Worm (Caenorhabditis elegans): ENCODE data around the gene far-1.

The far-1 gene

DNA sequence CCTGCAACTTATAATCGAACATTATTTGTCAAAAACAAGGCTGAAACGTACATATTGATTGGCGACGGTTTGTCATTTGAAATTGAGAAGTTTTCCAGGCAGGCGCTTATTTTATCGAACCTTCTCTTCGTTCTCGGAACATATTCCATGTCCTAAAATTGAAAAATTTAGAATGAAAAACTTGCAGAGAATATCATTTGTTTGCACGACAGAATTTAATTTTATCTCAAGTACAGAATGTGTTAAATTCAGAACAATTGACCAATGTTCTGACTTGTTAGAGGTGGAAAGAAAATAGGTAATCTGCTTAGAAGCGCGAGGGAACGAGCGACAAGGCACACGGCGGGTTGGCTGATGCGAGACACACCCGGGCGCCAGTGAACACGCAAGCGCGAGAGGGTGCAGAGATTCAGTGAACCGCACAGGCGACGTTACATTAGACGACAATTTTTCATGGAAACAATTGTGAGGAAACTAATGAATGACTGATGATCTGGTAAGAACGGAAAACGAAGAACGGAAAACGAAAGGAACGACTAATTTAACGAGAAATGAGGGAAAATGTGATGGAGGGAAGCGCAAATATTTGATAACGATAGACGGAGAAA lies 28.5 kb downstream of the far-1 start (continued):
- TF ChIP-seq ZK185.1 (tag; optimal IDR thresholded peaks at IDR 0.05; ENCODE audit: poor library complexity, severe bottlenecking) (no peak), tlf-1 (GFP tag; optimal IDR thresholded peaks at IDR 0.05) (no peak), F52B5.7 (tag; optimal IDR thresholded peaks at IDR 0.05) (peak; percentile 15), nhr-80 (tag; optimal IDR thresholded peaks at IDR 0.05) (peak; percentile 49), bed-2 (GFP tag; IDR thresholded peaks at IDR 0.05) (no peak), Y56A3A.18 (GFP tag; IDR thresholded peaks at IDR 0.05) (peak; percentile 78; the same call in 1 of the 2 replicates), ama-1 (optimal IDR thresholded peaks at IDR 0.05) (peak; percentile 80), ama-1 (GFP tag; optimal IDR thresholded peaks at IDR 0.05) (no peak), nfyb-1 (GFP tag; IDR thresholded peaks at IDR 0.05) (peak; percentile 81), hsf-1 (GFP tag; IDR thresholded peaks at IDR 0.05) (peak; percentile 47), F49E8.2 (tag; optimal IDR thresholded peaks at IDR 0.05; ENCODE audit: insufficient read depth) (no peak), nfya-2 (GFP tag; IDR thresholded peaks at IDR 0.05) (0 out of 2 replicates have a peak, but pooled peaks have one; percentile 44), F10E7.11 (tag; optimal IDR thresholded peaks at IDR 0.05) (peak; percentile 24), B0261.1 (tag; optimal IDR thresholded peaks at IDR 0.05) (no peak), xnd-1 (tag; optimal IDR thresholded peaks at IDR 0.05) (no peak), Y95B8A.8 (GFP tag; IDR thresholded peaks at IDR 0.05) (peak; percentile 21; the same call in 1 of the 2 replicates), lin-35 (GFP tag; optimal IDR thresholded peaks at IDR 0.05) (no peak), ceh-91 (GFP tag; IDR thresholded peaks at IDR 0.05) (no peak), athp-1 (tag; optimal IDR thresholded peaks at IDR 0.05) (no peak), D2030.7 (GFP tag; IDR thresholded peaks at IDR 0.05) (no peak), nfya-1 (tag; optimal IDR thresholded peaks at IDR 0.05; ENCODE audit: borderline replicate concordance, insufficient read depth) (no peak), hmg-20 (GFP tag; IDR thresholded peaks at IDR 0.05) (no peak), somi-1 (GFP tag; optimal IDR thresholded peaks at IDR 0.05) (no peak), akir-1 (GFP tag; optimal IDR thresholded peaks at IDR 0.05) (no peak), K11D2.4 (GFP tag; IDR thresholded peaks at IDR 0.05) (peak; percentile 71), ccch-3 (GFP tag; optimal IDR thresholded peaks at IDR 0.05) (no peak), bed-1 (GFP tag; IDR thresholded peaks at IDR 0.05) (no peak), aptf-2 (GFP tag; conservative IDR thresholded peaks at IDR 0.05) (no peak), lsy-27 (tag; optimal IDR thresholded peaks at IDR 0.05; ENCODE audit: borderline replicate concordance, insufficient read depth) (no peak), atf-7 (tag; optimal IDR thresholded peaks at IDR 0.05) (no peak), snpc-4 (GFP tag; optimal IDR thresholded peaks at IDR 0.05) (no peak), snpc-4 (tag; optimal IDR thresholded peaks at IDR 0.05) (peak in 1 of 4 experiments; percentile 54)

DNA sequence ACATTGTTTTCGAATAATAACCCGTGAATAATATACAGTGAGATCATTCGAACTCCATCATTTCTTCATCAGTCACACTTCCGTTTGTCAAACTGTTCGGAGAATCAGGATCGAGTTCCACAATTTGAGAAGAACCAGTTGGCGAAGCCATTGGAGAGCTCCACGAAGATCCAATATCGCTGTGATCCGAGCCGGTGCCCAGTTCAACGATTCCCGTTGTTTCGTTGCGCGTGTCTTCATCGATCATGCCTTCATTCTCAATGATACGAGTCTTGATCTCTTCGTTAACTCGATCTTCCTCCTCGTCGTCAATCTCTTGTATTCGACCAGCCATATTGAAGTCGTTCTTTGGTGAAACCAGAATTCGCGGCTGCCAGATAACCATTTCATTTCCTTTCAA lies 29.3 kb downstream of the far-1 start:
- TF ChIP-seq mes-4 (tag; optimal IDR thresholded peaks at IDR 0.05) (peak; percentile 3), D2030.7 (GFP tag; IDR thresholded peaks at IDR 0.05) (no peak), ama-1 (optimal IDR thresholded peaks at IDR 0.05) (peak; percentile 35), ama-1 (GFP tag; optimal IDR thresholded peaks at IDR 0.05) (no peak), hlh-12 (tag; optimal IDR thresholded peaks at IDR 0.05) (no peak), zfh-2 (GFP tag; conservative IDR thresholded peaks at IDR 0.05) (peak; percentile 50; the same call in 1 of the 2 replicates), F52B5.7 (tag; optimal IDR thresholded peaks at IDR 0.05) (no peak)

DNA sequence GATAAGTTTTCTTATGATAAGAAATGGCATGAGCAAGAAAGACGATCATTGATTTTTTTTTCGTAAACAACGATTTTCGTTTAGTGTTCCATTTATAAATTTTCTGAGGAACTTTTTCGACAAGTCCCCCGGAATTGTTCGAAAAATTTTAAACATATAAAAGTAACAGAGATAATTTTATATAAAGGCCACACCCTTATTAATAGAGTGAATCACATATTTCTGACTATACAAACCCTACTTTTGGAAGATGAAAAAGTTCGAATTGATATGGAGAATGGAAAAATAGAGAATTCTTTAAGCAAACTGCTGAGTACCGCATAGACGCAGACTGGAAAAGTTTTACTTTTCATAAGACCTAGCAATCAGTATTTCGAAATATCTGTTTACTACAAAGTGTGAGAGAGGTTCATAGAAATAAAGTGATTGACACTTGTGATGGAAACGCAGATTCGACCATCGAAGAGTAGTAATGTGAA lies 29.8 kb downstream of the far-1 start:
- TF ChIP-seq zim-3 (tag; optimal IDR thresholded peaks at IDR 0.05) (peak; percentile 47), nhr-120 (GFP tag; IDR thresholded peaks at IDR 0.05) (no peak), F22D6.2 (tag; optimal IDR thresholded peaks at IDR 0.05) (no peak), Y56A3A.18 (GFP tag; IDR thresholded peaks at IDR 0.05) (no peak; the same call in 1 of the 2 replicates), somi-1 (GFP tag; optimal IDR thresholded peaks at IDR 0.05) (peak; percentile 85), attf-5 (GFP tag; optimal IDR thresholded peaks at IDR 0.05) (peak; percentile 89), rcor-1 (GFP tag; IDR thresholded peaks at IDR 0.05) (0 out of 2 replicates have a peak, but pooled peaks have one; percentile 34), ama-1 (optimal IDR thresholded peaks at IDR 0.05) (peak; percentile 98), ama-1 (GFP tag; optimal IDR thresholded peaks at IDR 0.05) (peak in 1 of 2 experiments; percentile 80), ekl-4 (GFP tag; IDR thresholded peaks at IDR 0.05) (peak; percentile 59; the same call in 1 of the 2 replicates), madf-10 (tag; optimal IDR thresholded peaks at IDR 0.05) (peak; percentile 70), egrh-3 (GFP tag; IDR thresholded peaks at IDR 0.05) (no peak), K12H6.12 (tag; optimal IDR thresholded peaks at IDR 0.05) (peak; percentile 63), ets-4 (GFP tag; optimal IDR thresholded peaks at IDR 0.05) (no peak), gei-17 (GFP tag; optimal IDR thresholded peaks at IDR 0.05) (peak; percentile 48)
